Worm (Caenorhabditis elegans) whole organism, mixed stage, embryonic: Measurements from ENCODE around the gene unc-76.
A peak's percentile ranks its signal among the peaks of the same experiment; 100 is the strongest.
"Not testable (repeated sequence)": the region's sequence is repeated elsewhere in the genome, so short reads cannot be mapped to it uniquely, and the experiment has no call there.

Experiments
- M03D4.4 ChIP-seq: sonication (generic microtip); optimal IDR thresholded peaks from 2 replicates; lab custom pipeline; 2017; ENCODE audit warnings: mild to moderate bottlenecking, missing genetic modification characterization, missing compliant biosample characterization
- blmp-1 ChIP-seq: fragments of 150-350 bp; optimal IDR thresholded peaks from 2 replicates; lab custom pipeline; 2014; ENCODE audit warnings: missing biosample characterization, missing genetic modification characterization
- ceh-39 ChIP-seq: fragments of 150-350 bp; optimal IDR thresholded peaks from 2 replicates; lab custom pipeline; 2014; ENCODE audit warnings: missing biosample characterization, missing genetic modification characterization
- ceh-43 ChIP-seq: fragments of 200-800 bp; sonication (Bioruptor generic); optimal IDR thresholded peaks from 2 replicates; lab custom pipeline; 2018; ENCODE audit warnings: mild to moderate bottlenecking, missing genetic modification characterization, moderate library complexity, missing compliant biosample characterization
- ces-1 ChIP-seq: fragments of 150-350 bp; optimal IDR thresholded peaks from 2 replicates; lab custom pipeline; 2014; ENCODE audit warnings: missing biosample characterization, missing genetic modification reagents, missing genetic modification characterization
- cnd-1 ChIP-seq: fragments of 200-800 bp; sonication (Bioruptor generic); optimal IDR thresholded peaks from 2 replicates; lab custom pipeline; 2018; ENCODE audit warnings: mild to moderate bottlenecking, missing genetic modification characterization, missing compliant biosample characterization
- drap-1 ChIP-seq: fragments of 200-800 bp; sonication (Bioruptor generic); optimal IDR thresholded peaks from 3 replicates; lab custom pipeline; 2018; ENCODE audit warnings: mild to moderate bottlenecking, missing genetic modification characterization, missing compliant biosample characterization
- elt-3 ChIP-seq: fragments of 150-350 bp; optimal IDR thresholded peaks from 2 replicates; lab custom pipeline; 2014; ENCODE audit warnings: missing biosample characterization, missing genetic modification characterization
- flh-1 ChIP-seq: fragments of 200-800 bp; sonication (Bioruptor generic); optimal IDR thresholded peaks from 2 replicates; lab custom pipeline; 2018; ENCODE audit warnings: mild to moderate bottlenecking, missing genetic modification characterization, moderate library complexity, missing compliant biosample characterization
- ham-2 ChIP-seq: fragments of 200-800 bp; sonication (Bioruptor generic); optimal IDR thresholded peaks from 2 replicates; lab custom pipeline; 2018; ENCODE audit warnings: mild to moderate bottlenecking, missing genetic modification characterization, missing compliant biosample characterization
- hlh-1 ChIP-seq: fragments of 150-350 bp; optimal IDR thresholded peaks from 2 replicates; lab custom pipeline; 2014; ENCODE audit warnings: missing biosample characterization, missing genetic modification reagents, missing genetic modification characterization
- lin-13 ChIP-seq: fragments of 150-350 bp; optimal IDR thresholded peaks from 2 replicates; lab custom pipeline; 2014; ENCODE audit warnings: missing biosample characterization, missing genetic modification characterization
- lin-32 ChIP-seq: fragments of 200-800 bp; sonication (Bioruptor generic); optimal IDR thresholded peaks from 2 replicates; lab custom pipeline; 2018; ENCODE audit warnings: mild to moderate bottlenecking, missing genetic modification characterization, missing compliant biosample characterization
- lsy-2 ChIP-seq: fragments of 150-350 bp; optimal IDR thresholded peaks from 2 replicates; lab custom pipeline; 2014; ENCODE audit warnings: missing biosample characterization, missing genetic modification characterization
- mab-5 ChIP-seq: fragments of 150-350 bp; optimal IDR thresholded peaks from 2 replicates; lab custom pipeline; 2014; ENCODE audit warnings: missing biosample characterization, missing genetic modification characterization
- mep-1 ChIP-seq: fragments of 150-350 bp; optimal IDR thresholded peaks from 2 replicates; lab custom pipeline; 2017; ENCODE audit warnings: missing biosample characterization, missing genetic modification reagents, missing genetic modification characterization, inconsistent platforms
- mls-2 ChIP-seq: sonication (generic microtip); optimal IDR thresholded peaks from 2 replicates; lab custom pipeline; 2016; ENCODE audit warnings: mild to moderate bottlenecking, missing genetic modification characterization, moderate library complexity, missing compliant biosample characterization
- nhr-2 ChIP-seq: fragments of 150-350 bp; optimal IDR thresholded peaks from 2 replicates; lab custom pipeline; 2014; ENCODE audit warnings: missing biosample characterization, missing genetic modification characterization
- nhr-237 ChIP-seq: fragments of 150-350 bp; optimal IDR thresholded peaks from 2 replicates; lab custom pipeline; 2014; ENCODE audit warnings: missing biosample characterization, missing genetic modification characterization
- nhr-28 ChIP-seq: fragments of 150-350 bp; optimal IDR thresholded peaks from 2 replicates; lab custom pipeline; 2014; ENCODE audit warnings: missing biosample characterization, missing genetic modification characterization
- nhr-76 ChIP-seq: sonication (generic microtip); optimal IDR thresholded peaks from 2 replicates; lab custom pipeline; 2017; ENCODE audit warnings: missing biosample characterization, missing genetic modification characterization
- pha-4 ChIP-seq: fragments of 150-350 bp; optimal IDR thresholded peaks from 2 replicates; lab custom pipeline; 2018; ENCODE audit warnings: missing biosample characterization, missing genetic modification reagents, missing genetic modification characterization
- sem-2 ChIP-seq: fragments of 200-800 bp; sonication (Bioruptor generic); optimal IDR thresholded peaks from 2 replicates; lab custom pipeline; 2018; ENCODE audit warnings: mild to moderate bottlenecking, missing genetic modification characterization, missing compliant biosample characterization
- sptf-1 ChIP-seq: sonication (generic microtip); optimal IDR thresholded peaks from 2 replicates; lab custom pipeline; 2017; ENCODE audit warnings: mild to moderate bottlenecking, missing genetic modification characterization, moderate library complexity, missing compliant biosample characterization
- tbx-8 ChIP-seq: fragments of 200-800 bp; sonication (Bioruptor generic); optimal IDR thresholded peaks from 2 replicates; lab custom pipeline; 2018; ENCODE audit warnings: mild to moderate bottlenecking, missing genetic modification characterization, moderate library complexity, missing compliant biosample characterization
- unc-120 ChIP-seq: sonication (generic microtip); optimal IDR thresholded peaks from 2 replicates; lab custom pipeline; 2017; ENCODE audit warnings: missing genetic modification characterization, missing compliant biosample characterization; ENCODE audit not compliant: poor library complexity, severe bottlenecking
- unc-39 ChIP-seq: fragments of 150-350 bp; optimal IDR thresholded peaks from 2 replicates; lab custom pipeline; 2014; ENCODE audit warnings: missing biosample characterization, missing genetic modification characterization
- unc-62 ChIP-seq: fragments of 150-350 bp; optimal IDR thresholded peaks from 2 replicates; lab custom pipeline; 2014; ENCODE audit warnings: missing biosample characterization, missing genetic modification reagents, missing genetic modification characterization
- zip-8 ChIP-seq: fragments of 150-350 bp; optimal IDR thresholded peaks from 2 replicates; lab custom pipeline; 2014; ENCODE audit warnings: missing biosample characterization, missing genetic modification characterization
- ztf-11 ChIP-seq: fragments of 150-350 bp; optimal IDR thresholded peaks from 2 replicates; lab custom pipeline; 2014; ENCODE audit warnings: missing biosample characterization, missing genetic modification characterization

Gene unc-76

ce11 chrV:15071015-15071810 lies at the start of gene unc-76:
Gene unc-76, plus strand, starts transcription at chrV:15071760.
- TF ChIP-seq cnd-1 (peak; percentile 26), ceh-39 (peak; percentile 65), tbx-8 (GFP tag; lab: Kevin White, UChicago) (no peak), elt-3 (no peak), mls-2 (peak; percentile 57), lin-13 (tag; lab: Kevin White, UChicago) (no peak), nhr-237 (tag; lab: Kevin White, UChicago) (peak; percentile 60), unc-120 (peak; percentile 99), nhr-28 (tag; lab: Kevin White, UChicago) (no peak), unc-62 (GFP tag; lab: Kevin White, UChicago) (peak; percentile 94), pha-4 (peak; percentile 79), drap-1 (peak; percentile 80), sptf-1 (tag; lab: Kevin White, UChicago) (peak; percentile 35), lsy-2 (tag; lab: Kevin White, UChicago) (peak; percentile 52), hlh-1 (peak; percentile 62), ces-1 (GFP tag; lab: Kevin White, UChicago) (peak; percentile 91), mab-5 (tag; lab: Kevin White, UChicago) (no peak), nhr-2 (tag; lab: Kevin White, UChicago) (peak; percentile 39), mep-1 (tag; lab: Kevin White, UChicago) (peak; percentile 44), sem-2 (GFP tag; lab: Kevin White, UChicago) (no peak)

- TF ChIP-seq ceh-43 (no peak), nhr-76 (no peak), nhr-2 (tag; lab: Kevin White, UChicago) (no peak), sem-2 (GFP tag; lab: Kevin White, UChicago) (no peak), ham-2 (GFP tag; lab: Kevin White, UChicago) (no peak), pha-4 (no peak), mls-2 (no peak), sptf-1 (tag; lab: Kevin White, UChicago) (no peak), flh-1 (GFP tag; lab: Kevin White, UChicago) (no peak), drap-1 (no peak), lin-32 (GFP tag; lab: Kevin White, UChicago) (no peak), blmp-1 (tag; lab: Kevin White, UChicago) (no peak), lsy-2 (tag; lab: Kevin White, UChicago) (no peak), ces-1 (GFP tag; lab: Kevin White, UChicago) (no peak), tbx-8 (GFP tag; lab: Kevin White, UChicago) (no peak), ztf-11 (tag; lab: Kevin White, UChicago) (no peak), zip-8 (tag; lab: Kevin White, UChicago) (no peak)
Measured at ce11 chrV:15023544-15023943, 48.0 kb upstream of the unc-76 start, which contains the start of gene F14H8.4. Gene F14H8.4, plus strand, starts transcription at chrV:15023844.

- TF ChIP-seq cnd-1 (no peak), mep-1 (tag; lab: Kevin White, UChicago) (peak; percentile 28), mls-2 (no peak), nhr-2 (tag; lab: Kevin White, UChicago) (peak; percentile 2), ceh-43 (peak; percentile 35), drap-1 (peak; percentile 61), ceh-39 (peak; percentile 36)
Measured at ce11 chrV:15028896-15029519, 42.6 kb upstream of the unc-76 start, which contains the start of gene F14H8.8. Gene F14H8.8, plus strand, starts transcription at chrV:15029469.

ce11 chrV:15031373-15031772 lies 40.2 kb upstream of the unc-76 start, which contains the start of gene cng-1:
Gene cng-1, minus strand, starts transcription at chrV:15031473.
- TF ChIP-seq mep-1, mab-5, unc-39 (tag; lab: Kevin White, UChicago): not testable (repeated sequence)

DNA sequence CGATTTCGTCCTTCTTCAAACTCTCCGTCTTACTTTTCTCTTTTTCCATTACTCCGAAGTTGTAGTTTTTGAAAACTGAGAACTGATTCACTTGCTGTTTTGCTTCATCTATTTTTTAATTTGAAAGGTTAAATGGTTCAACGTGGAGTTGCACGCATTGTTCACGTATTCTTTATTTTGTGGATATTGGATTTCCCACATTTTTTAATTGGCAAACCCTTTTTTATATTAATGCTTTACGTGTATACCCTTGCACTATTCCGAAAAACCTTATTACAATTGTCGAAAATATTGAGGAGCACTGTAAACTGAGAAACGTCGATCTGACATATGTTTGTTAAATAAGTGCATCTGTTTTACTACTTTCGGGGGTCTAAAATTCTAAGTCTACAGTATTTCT lies 34.8 kb upstream of the unc-76 start, which contains the start of gene melo-3:
Gene melo-3, minus strand, starts transcription at position 101 of the 400 bp plus-strand sequence.
- TF ChIP-seq pha-4; M03D4.4 (tag; lab: Kevin White, UChicago); ces-1 (GFP tag; lab: Kevin White, UChicago): not testable (repeated sequence)
